Fruit fly (Drosophila melanogaster): ENCODE measurements around the gene Acsf2.

Acsf2 gene

dm6 chr2L:5292977-5293513, 49.0 kb downstream of the Acsf2 start (continued):
- TF ChIP-seq CG18619 (GFP tag; optimal IDR thresholded peaks at IDR 0.05): peak; percentile 39
- peak; percentile 52; the same call in 1 of the 2 replicates for TF ChIP-seq E2f2 (GFP tag; IDR thresholded peaks at IDR 0.05)
- peak; percentile 62 for TF ChIP-seq NfI (GFP tag; optimal IDR thresholded peaks at IDR 0.05)
- no peak for TF ChIP-seq CG11247 (GFP tag; IDR thresholded peaks at IDR 0.05)
- TF ChIP-seq zfh2 (GFP tag; optimal IDR thresholded peaks at IDR 0.05): no peak
- TF ChIP-seq br (optimal IDR thresholded peaks at IDR 0.05): no peak
- TF ChIP-seq Adf1 (GFP tag; IDR thresholded peaks at IDR 0.05): peak; percentile 77
- TF ChIP-seq Oli (tag; optimal IDR thresholded peaks at IDR 0.05): peak; percentile 80
- no peak for TF ChIP-seq CG31388 (GFP tag; optimal IDR thresholded peaks at IDR 0.05)
- no peak for TF ChIP-seq CG9876 (GFP tag; optimal IDR thresholded peaks at IDR 0.05)
- TF ChIP-seq Elba2 (GFP tag; optimal IDR thresholded peaks at IDR 0.05): peak; percentile 59
- TF ChIP-seq ro (GFP tag; IDR thresholded peaks at IDR 0.05): peak; percentile 47; the same call in 1 of the 2 replicates
- peak in 1 of 3 experiments; percentile 92 for TF ChIP-seq Stat92E (GFP tag; optimal IDR thresholded peaks at IDR 0.05)
- peak; percentile 55 for TF ChIP-seq CG1602 (GFP tag; optimal IDR thresholded peaks at IDR 0.05)
- TF ChIP-seq dan (GFP tag; IDR thresholded peaks at IDR 0.05): no peak
- TF ChIP-seq Hand (GFP tag; optimal IDR thresholded peaks at IDR 0.05): peak; percentile 25
- TF ChIP-seq ara (GFP tag; IDR thresholded peaks at IDR 0.05): peak; percentile 82
- TF ChIP-seq Asciz (GFP tag; optimal IDR thresholded peaks at IDR 0.05): peak; percentile 80
- peak; percentile 79 for TF ChIP-seq CG1832 (GFP tag; optimal IDR thresholded peaks at IDR 0.05)
- TF ChIP-seq CG43689 (GFP tag; IDR thresholded peaks at IDR 0.05): no peak
- TF ChIP-seq sisA (GFP tag; IDR thresholded peaks at IDR 0.05): peak; percentile 66
- TF ChIP-seq D19B (GFP tag; optimal IDR thresholded peaks at IDR 0.05): no peak
- peak; percentile 4 for TF ChIP-seq CG13123 (GFP tag; optimal IDR thresholded peaks at IDR 0.05)
- no peak for TF ChIP-seq tup (GFP tag; optimal IDR thresholded peaks at IDR 0.05)
- TF ChIP-seq tna (GFP tag; IDR thresholded peaks at IDR 0.05; ENCODE audit: partially characterized antibody): no peak
- TF ChIP-seq sim (GFP tag; IDR thresholded peaks at IDR 0.05): no peak
- TF ChIP-seq CG10274 (GFP tag; optimal IDR thresholded peaks at IDR 0.05): peak; percentile 58
- TF ChIP-seq mam (GFP tag; optimal IDR thresholded peaks at IDR 0.05): peak; percentile 64
- TF ChIP-seq shn (GFP tag; optimal IDR thresholded peaks at IDR 0.05): peak; percentile 21
- peak; percentile 85 for TF ChIP-seq CG8388 (GFP tag; optimal IDR thresholded peaks at IDR 0.05)
- TF ChIP-seq gcm (GFP tag; optimal IDR thresholded peaks at IDR 0.05): peak; percentile 91
- TF ChIP-seq CG7839 (tag; optimal IDR thresholded peaks at IDR 0.05): peak; percentile 83
- no peak for TF ChIP-seq D (optimal IDR thresholded peaks at IDR 0.05)
- TF ChIP-seq D (GFP tag; optimal IDR thresholded peaks at IDR 0.05): peak; percentile 86
- TF ChIP-seq crp (GFP tag; optimal IDR thresholded peaks at IDR 0.05): peak in 1 of 2 experiments; percentile 27
- no peak for TF ChIP-seq inv (GFP tag; IDR thresholded peaks at IDR 0.05; ENCODE audit: partially characterized antibody)
- TF ChIP-seq pzg (GFP tag; optimal IDR thresholded peaks at IDR 0.05): no peak
- peak; percentile 82 for TF ChIP-seq zfh1 (GFP tag; IDR thresholded peaks at IDR 0.05)
- peak; percentile 69; the same call in 1 of the 3 replicates for TF ChIP-seq ken (GFP tag; IDR thresholded peaks at IDR 0.05)
- peak; percentile 58 for TF ChIP-seq Ada2b (GFP tag; IDR thresholded peaks at IDR 0.05)
- TF ChIP-seq abd-A (tag; optimal IDR thresholded peaks at IDR 0.05): no peak
- TF ChIP-seq YL-1 (GFP tag; optimal IDR thresholded peaks at IDR 0.05): no peak
- TF ChIP-seq Chrac-16 (GFP tag; optimal IDR thresholded peaks at IDR 0.05): peak; percentile 66
- no peak for TF ChIP-seq CG11456 (GFP tag; IDR thresholded peaks at IDR 0.05)
- peak; percentile 82 for TF ChIP-seq CG6254 (GFP tag; optimal IDR thresholded peaks at IDR 0.05)
- no peak for TF ChIP-seq CG31224 (GFP tag; IDR thresholded peaks at IDR 0.05)
- TF ChIP-seq Hsf (GFP tag; optimal IDR thresholded peaks at IDR 0.05): peak; percentile 72
- peak; percentile 39; the same call in 1 of the 2 replicates for TF ChIP-seq CG14667 (GFP tag; IDR thresholded peaks at IDR 0.05)
- TF ChIP-seq Dad (GFP tag; optimal IDR thresholded peaks at IDR 0.05): peak; percentile 44
- TF ChIP-seq wor (GFP tag; IDR thresholded peaks at IDR 0.05): peak; percentile 44
- TF ChIP-seq CG4707 (GFP tag; optimal IDR thresholded peaks at IDR 0.05): peak; percentile 47

Measured in whole organism, embryonic.